Fruit fly (Drosophila melanogaster): ENCODE results near the gene loco.

The loco gene

DNA sequence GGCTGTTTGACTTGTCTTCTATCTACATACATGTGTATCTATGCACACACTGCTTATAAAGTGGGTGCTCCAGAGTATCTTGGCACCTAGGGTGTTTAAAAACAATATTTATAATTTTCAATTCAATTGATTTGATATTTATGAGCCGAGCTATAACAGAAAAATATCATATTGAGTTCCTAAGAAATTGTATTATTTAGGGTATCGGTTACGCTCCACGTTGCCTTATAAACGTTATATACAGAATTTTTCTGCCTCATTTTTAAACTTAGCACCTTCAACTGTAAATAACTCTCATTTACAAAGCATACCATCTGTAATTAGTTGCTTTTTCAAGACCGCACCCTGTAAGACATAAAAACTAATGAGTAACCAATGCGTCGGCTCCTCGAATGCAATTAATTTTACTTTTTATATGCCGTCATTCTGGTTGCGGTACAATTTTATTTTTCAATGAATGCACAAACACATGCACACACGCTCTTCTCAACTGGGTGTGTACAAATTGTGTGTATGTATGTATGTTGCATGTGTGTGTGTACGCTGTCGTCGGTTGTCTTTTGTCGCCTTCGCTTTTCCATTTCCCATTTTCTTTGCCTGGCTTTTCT, 48.4 kb downstream of the loco start (continued):
- TF ChIP-seq sc (optimal IDR thresholded peaks at IDR 0.05) (no peak), sc (GFP tag; optimal IDR thresholded peaks at IDR 0.05) (peak; percentile 79), unc-4 (GFP tag; IDR thresholded peaks at IDR 0.05; ENCODE audit: partially characterized antibody) (no peak), CHES-1-like (GFP tag; optimal IDR thresholded peaks at IDR 0.05) (no peak), CG13424 (tag; optimal IDR thresholded peaks at IDR 0.05) (peak; percentile 69), CG11247 (GFP tag; IDR thresholded peaks at IDR 0.05) (no peak), al (GFP tag; IDR thresholded peaks at IDR 0.05) (no peak), Adf1 (GFP tag; IDR thresholded peaks at IDR 0.05) (no peak), CG15696 (tag; optimal IDR thresholded peaks at IDR 0.05) (peak; percentile 64), Trl (optimal IDR thresholded peaks at IDR 0.05) (no peak), Trl (GFP tag; optimal IDR thresholded peaks at IDR 0.05) (peak; percentile 10), CG18476 (GFP tag; optimal IDR thresholded peaks at IDR 0.05) (peak; percentile 37), GATAe (GFP tag; conservative IDR thresholded peaks at IDR 0.05) (no peak), CG7745 (tag; optimal IDR thresholded peaks at IDR 0.05) (no peak), hth (optimal IDR thresholded peaks at IDR 0.05) (no peak), CG6765 (GFP tag; optimal IDR thresholded peaks at IDR 0.05) (no peak), Hr51 (GFP tag; optimal IDR thresholded peaks at IDR 0.05) (peak; percentile 23 to 72), lov (optimal IDR thresholded peaks at IDR 0.05) (no peak), lov (GFP tag; IDR thresholded peaks at IDR 0.05) (no peak), Xbp1 (GFP tag; optimal IDR thresholded peaks at IDR 0.05) (peak; percentile 64), dimm (GFP tag; IDR thresholded peaks at IDR 0.05) (no peak), Tbp (GFP tag; optimal IDR thresholded peaks at IDR 0.05) (no peak), Dip3 (GFP tag; optimal IDR thresholded peaks at IDR 0.05) (no peak), CG8290 (GFP tag; optimal IDR thresholded peaks at IDR 0.05) (peak; percentile 52), CG8290 (tag; optimal IDR thresholded peaks at IDR 0.05) (peak in 1 of 2 experiments; percentile 21), az2 (GFP tag; optimal IDR thresholded peaks at IDR 0.05) (peak; percentile 71), CG6683 (GFP tag; optimal IDR thresholded peaks at IDR 0.05) (no peak), CG6272 (GFP tag; IDR thresholded peaks at IDR 0.05) (no peak), bcd (GFP tag; optimal IDR thresholded peaks at IDR 0.05) (peak; percentile 63), sens-2 (GFP tag; IDR thresholded peaks at IDR 0.05) (no peak), Meics (GFP tag; optimal IDR thresholded peaks at IDR 0.05) (peak; percentile 12), CG13894 (tag; optimal IDR thresholded peaks at IDR 0.05) (no peak), CG6689 (GFP tag; IDR thresholded peaks at IDR 0.05) (peak; percentile 35; the same call in 1 of the 2 replicates), Eip74EF (GFP tag; optimal IDR thresholded peaks at IDR 0.05) (peak in 1 of 2 experiments; percentile 66), CG2199 (GFP tag; IDR thresholded peaks at IDR 0.05) (peak; percentile 90; the same call in 2 of the 3 replicates), sim (GFP tag; IDR thresholded peaks at IDR 0.05) (no peak), scrt (GFP tag; optimal IDR thresholded peaks at IDR 0.05) (no peak), ind (GFP tag; optimal IDR thresholded peaks at IDR 0.05) (peak; percentile 18), CG12219 (GFP tag; optimal IDR thresholded peaks at IDR 0.05) (peak; percentile 40), Mad (GFP tag; optimal IDR thresholded peaks at IDR 0.05) (peak; percentile 28), Hsf (GFP tag; optimal IDR thresholded peaks at IDR 0.05) (peak; percentile 45), CG30403 (GFP tag; optimal IDR thresholded peaks at IDR 0.05) (peak; percentile 72), Drgx (GFP tag; IDR thresholded peaks at IDR 0.05) (peak; percentile 62; the same call in 1 of the 2 replicates), CG5180 (GFP tag; optimal IDR thresholded peaks at IDR 0.05) (peak; percentile 38), YL-1 (GFP tag; optimal IDR thresholded peaks at IDR 0.05) (no peak), ash1 (GFP tag; optimal IDR thresholded peaks at IDR 0.05) (no peak), toy (GFP tag; IDR thresholded peaks at IDR 0.05) (no peak), Lhr (GFP tag; optimal IDR thresholded peaks at IDR 0.05) (peak; percentile 71), bigmax (GFP tag; optimal IDR thresholded peaks at IDR 0.05) (no peak), Bgb (GFP tag; IDR thresholded peaks at IDR 0.05; ENCODE audit: partially characterized antibody) (no peak), CG34224 (GFP tag; IDR thresholded peaks at IDR 0.05; ENCODE audit: partially characterized antibody) (no peak), CG1024 (GFP tag; IDR thresholded peaks at IDR 0.05) (no peak)
